Worm (Caenorhabditis elegans): ENCODE measurements around the gene cpsf-3.

Gene cpsf-3

ce11 chrIV:13318773-13319172 is 36.1 kb upstream of the cpsf-3 start (continued):
- no peak for TF ChIP-seq nhr-27 (tag; optimal IDR thresholded peaks at IDR 0.05)
- no peak for TF ChIP-seq akir-1 (GFP tag; optimal IDR thresholded peaks at IDR 0.05)
- no peak for TF ChIP-seq sea-2 (GFP tag; IDR thresholded peaks at IDR 0.05)
- no peak for TF ChIP-seq bed-2 (GFP tag; IDR thresholded peaks at IDR 0.05)
- no peak for TF ChIP-seq T07F8.4 (tag; optimal IDR thresholded peaks at IDR 0.05)
- TF ChIP-seq ceh-40 (GFP tag; IDR thresholded peaks at IDR 0.05), result no peak
- TF ChIP-seq ztf-22 (GFP tag; optimal IDR thresholded peaks at IDR 0.05), result peak; percentile 46
- peak; percentile 46 for TF ChIP-seq mcd-1 (GFP tag; IDR thresholded peaks at IDR 0.05)
- TF ChIP-seq nhr-179 (tag; optimal IDR thresholded peaks at IDR 0.05), result no peak
- TF ChIP-seq F52B5.7 (tag; optimal IDR thresholded peaks at IDR 0.05), result peak; percentile 34
- TF ChIP-seq hsf-1 (GFP tag; IDR thresholded peaks at IDR 0.05), result peak; percentile 51; the same call in 1 of the 2 replicates
- no peak for TF ChIP-seq ceh-91 (GFP tag; IDR thresholded peaks at IDR 0.05)
- no peak for TF ChIP-seq F49E8.2 (tag; optimal IDR thresholded peaks at IDR 0.05; ENCODE audit: insufficient read depth)
- peak; percentile 30 for TF ChIP-seq ztf-3 (GFP tag; optimal IDR thresholded peaks at IDR 0.05)
- TF ChIP-seq lag-1 (GFP tag; IDR thresholded peaks at IDR 0.05), result no peak
- TF ChIP-seq hlh-26 (GFP tag; conservative IDR thresholded peaks at IDR 0.05), result no peak
- TF ChIP-seq tbp1 (GFP tag; optimal IDR thresholded peaks at IDR 0.05), result peak; percentile 64
- TF ChIP-seq ztf-6 (GFP tag; IDR thresholded peaks at IDR 0.05), result no peak
- TF ChIP-seq hlh-12 (tag; optimal IDR thresholded peaks at IDR 0.05), result no peak
- TF ChIP-seq efl-1 (GFP tag; optimal IDR thresholded peaks at IDR 0.05), result no peak
- no peak for TF ChIP-seq snpc-4 (GFP tag; optimal IDR thresholded peaks at IDR 0.05)
- peak in 2 of 4 experiments; percentile 5 to 53 for TF ChIP-seq snpc-4 (tag; optimal IDR thresholded peaks at IDR 0.05)
- TF ChIP-seq F57C9.4 (tag; optimal IDR thresholded peaks at IDR 0.05), result no peak
- TF ChIP-seq F23B12.7 (tag; optimal IDR thresholded peaks at IDR 0.05; ENCODE audit: insufficient read depth), result peak; percentile 80
- TF ChIP-seq xnd-1 (tag; optimal IDR thresholded peaks at IDR 0.05), result no peak
- peak; percentile 85 for TF ChIP-seq repo-1 (tag; optimal IDR thresholded peaks at IDR 0.05)
- no peak for TF ChIP-seq nfya-1 (tag; optimal IDR thresholded peaks at IDR 0.05; ENCODE audit: borderline replicate concordance, insufficient read depth)
- TF ChIP-seq attf-5 (GFP tag; optimal IDR thresholded peaks at IDR 0.05), result peak; percentile 25
- TF ChIP-seq let-526 (GFP tag; IDR thresholded peaks at IDR 0.05), result 0 out of 2 replicates have a peak, but pooled peaks have one; percentile 26
- TF ChIP-seq ztf-26 (tag; optimal IDR thresholded peaks at IDR 0.05), result peak; percentile 16
- TF ChIP-seq F33H1.4 (GFP tag; IDR thresholded peaks at IDR 0.05), result 0 out of 2 replicates have a peak, but pooled peaks have one; percentile 14
- TF ChIP-seq pbrm-1 (GFP tag; IDR thresholded peaks at IDR 0.05), result peak; percentile 70
- no peak for TF ChIP-seq unc-62 (GFP tag; optimal IDR thresholded peaks at IDR 0.05)
- TF ChIP-seq egrh-3 (GFP tag; IDR thresholded peaks at IDR 0.05), result no peak
- no peak for TF ChIP-seq T26A5.8 (tag; optimal IDR thresholded peaks at IDR 0.05)
- TF ChIP-seq somi-1 (GFP tag; optimal IDR thresholded peaks at IDR 0.05), result no peak
- TF ChIP-seq aptf-3 (GFP tag; IDR thresholded peaks at IDR 0.05), result no peak
- peak; percentile 61 for TF ChIP-seq athp-1 (tag; optimal IDR thresholded peaks at IDR 0.05)
- TF ChIP-seq chd-7 (tag; optimal IDR thresholded peaks at IDR 0.05), result peak; percentile 76
- TF ChIP-seq dox-1 (GFP tag; IDR thresholded peaks at IDR 0.05), result no peak
- TF ChIP-seq tbx-9 (tag; optimal IDR thresholded peaks at IDR 0.05; ENCODE audit: borderline replicate concordance), result peak; percentile 74
- no peak for TF ChIP-seq rec-8 (tag; optimal IDR thresholded peaks at IDR 0.05)
- TF ChIP-seq rcor-1 (GFP tag; IDR thresholded peaks at IDR 0.05), result no peak
- TF ChIP-seq madf-3 (GFP tag; IDR thresholded peaks at IDR 0.05), result no peak
- TF ChIP-seq lsy-27 (tag; optimal IDR thresholded peaks at IDR 0.05; ENCODE audit: borderline replicate concordance, insufficient read depth), result no peak
- TF ChIP-seq F39B2.1 (GFP tag; IDR thresholded peaks at IDR 0.05), result no peak
- TF ChIP-seq B0261.1 (tag; optimal IDR thresholded peaks at IDR 0.05), result no peak
- TF ChIP-seq aptf-2 (GFP tag; conservative IDR thresholded peaks at IDR 0.05), result no peak
- peak; percentile 48 for TF ChIP-seq die-1 (tag; optimal IDR thresholded peaks at IDR 0.05)
